Fruit fly (Drosophila melanogaster) whole organism, embryonic: ENCODE measurements around the gene Grip75.
A peak's percentile ranks its signal among the peaks of the same experiment; 100 is the strongest.

Source experiments
- BtbVII ChIP-seq: fragments of 200-800 bp; sonication (Bioruptor generic); optimal IDR thresholded peaks from 3 replicates; lab custom pipeline; 2017; ENCODE audit warnings: missing biosample characterization, mild to moderate bottlenecking, missing genetic modification characterization
- CG10565 ChIP-seq: fragments of 200-800 bp; sonication (Bioruptor generic); optimal IDR thresholded peaks from 3 replicates; lab custom pipeline; 2016; ENCODE audit warnings: missing biosample characterization, mild to moderate bottlenecking, missing genetic modification characterization
- CG11504 ChIP-seq: fragments of 200-800 bp; sonication (Bioruptor generic); optimal IDR thresholded peaks from 3 replicates; lab custom pipeline; 2019; ENCODE audit warnings: missing biosample characterization, mild to moderate bottlenecking, missing genetic modification characterization, moderate library complexity
- CG11695 ChIP-seq: fragments of 200-800 bp; sonication (Bioruptor generic); IDR thresholded peaks from 3 replicates; pipeline ENCODE4 v1.3.6; 2022; ENCODE audit warnings: missing biosample characterization, missing genetic modification characterization
- CG1529 ChIP-seq: fragments of 200-800 bp; sonication (Bioruptor generic); optimal IDR thresholded peaks from 3 replicates; lab custom pipeline; 2018; ENCODE audit warnings: missing biosample characterization, missing genetic modification characterization
- CG17829 ChIP-seq: fragments of 200-800 bp; optimal IDR thresholded peaks from 2 replicates; lab custom pipeline; 2019; ENCODE audit warnings: missing biosample characterization, mild to moderate bottlenecking, missing genetic modification characterization, moderate library complexity
- CG1832 ChIP-seq: fragments of 200-800 bp; sonication (Bioruptor generic); optimal IDR thresholded peaks from 2 replicates; lab custom pipeline; 2017; ENCODE audit warnings: missing biosample characterization, mild to moderate bottlenecking, missing genetic modification characterization, inconsistent platforms
- CG18476 ChIP-seq: fragments of 200-800 bp; sonication (Bioruptor generic); optimal IDR thresholded peaks from 2 replicates; lab custom pipeline; 2016; ENCODE audit warnings: missing biosample characterization, mild to moderate bottlenecking, missing genetic modification characterization
- CG2199 ChIP-seq: fragments of 200-800 bp; sonication (Bioruptor generic); IDR thresholded peaks from 3 replicates; pipeline ENCODE4 v1.3.6; 2022; ENCODE audit warnings: missing biosample characterization, missing genetic modification characterization
- CG31388 ChIP-seq: fragments of 200-800 bp; sonication (Bioruptor generic); optimal IDR thresholded peaks from 2 replicates; lab custom pipeline; 2016; ENCODE audit warnings: missing biosample characterization, missing genetic modification characterization
- CG31441 ChIP-seq: fragments of 200-800 bp; sonication (Bioruptor generic); IDR thresholded peaks from 2 replicates; pipeline ENCODE4 v1.3.6; 2022; ENCODE audit warnings: missing biosample characterization, missing genetic modification characterization
- CG32772 ChIP-seq: fragments of 200-800 bp; sonication (Bioruptor generic); IDR thresholded peaks from 2 replicates; pipeline ENCODE4 v1.3.6; 2022; ENCODE audit warnings: missing biosample characterization, missing genetic modification characterization
- CG3838 ChIP-seq: fragments of 200-800 bp; sonication (Bioruptor generic); optimal IDR thresholded peaks from 3 replicates; lab custom pipeline; 2016; ENCODE audit warnings: missing biosample characterization, missing genetic modification characterization
- CG4617 ChIP-seq: fragments of 200-800 bp; sonication (Bioruptor generic); optimal IDR thresholded peaks from 3 replicates; lab custom pipeline; 2016; ENCODE audit warnings: missing biosample characterization, missing genetic modification characterization, borderline replicate concordance
- CG4707 ChIP-seq: fragments of 200-800 bp; sonication (Bioruptor generic); optimal IDR thresholded peaks from 2 replicates; lab custom pipeline; 2018; ENCODE audit warnings: missing biosample characterization, mild to moderate bottlenecking, missing genetic modification characterization, moderate library complexity
- CG4730 ChIP-seq: fragments of 200-800 bp; sonication (Bioruptor generic); IDR thresholded peaks from 2 replicates; pipeline ENCODE4 v1.3.6; 2022; ENCODE audit warnings: missing biosample characterization, missing genetic modification characterization
- CG4854 ChIP-seq: fragments of 200-800 bp; sonication (Bioruptor generic); optimal IDR thresholded peaks from 2 replicates; lab custom pipeline; 2016; ENCODE audit warnings: missing biosample characterization, missing genetic modification characterization, inconsistent platforms
- CG5953 ChIP-seq: fragments of 200-800 bp; sonication (Bioruptor generic); IDR thresholded peaks from 2 replicates; pipeline ENCODE4 v1.3.6; 2022; ENCODE audit warnings: missing biosample characterization, missing genetic modification characterization
- Camta ChIP-seq: fragments of 200-800 bp; sonication (Bioruptor generic); optimal IDR thresholded peaks from 2 replicates; lab custom pipeline; 2016; ENCODE audit warnings: missing biosample characterization, missing genetic modification characterization
- CkIIα-i1 ChIP-seq: fragments of 200-800 bp; sonication (Bioruptor generic); IDR thresholded peaks from 2 replicates; pipeline ENCODE4 v1.3.6; 2022; ENCODE audit warnings: missing biosample characterization, missing genetic modification characterization
- Dp ChIP-seq: fragments of 200-800 bp; sonication (Bioruptor generic); optimal IDR thresholded peaks from 2 replicates; lab custom pipeline; 2018; ENCODE audit warnings: missing biosample characterization, mild to moderate bottlenecking, missing genetic modification characterization, moderate library complexity
- Fer3 ChIP-seq: fragments of 200-800 bp; sonication (Bioruptor generic); optimal IDR thresholded peaks from 2 replicates; lab custom pipeline; 2018; ENCODE audit warnings: missing biosample characterization, mild to moderate bottlenecking, missing genetic modification characterization, moderate library complexity
- HmgD ChIP-seq: fragments of 200-800 bp; sonication (Bioruptor generic); optimal IDR thresholded peaks from 3 replicates; lab custom pipeline; 2016; ENCODE audit warnings: missing biosample characterization, missing genetic modification characterization
- HmgZ ChIP-seq: fragments of 200-800 bp; sonication (Bioruptor generic); optimal IDR thresholded peaks from 2 replicates; lab custom pipeline; 2018; ENCODE audit warnings: missing biosample characterization, mild to moderate bottlenecking, missing genetic modification characterization
- Hmr ChIP-seq: fragments of 200-800 bp; sonication (Bioruptor generic); optimal IDR thresholded peaks from 3 replicates; lab custom pipeline; 2017; ENCODE audit warnings: mild to moderate bottlenecking, missing biosample characterization, missing genetic modification reagents, missing genetic modification characterization
- Jarid2 ChIP-seq: fragments of 200-800 bp; sonication (Bioruptor generic); optimal IDR thresholded peaks from 3 replicates; lab custom pipeline; 2017; ENCODE audit warnings: mild to moderate bottlenecking, missing biosample characterization, missing genetic modification reagents, missing genetic modification characterization
- Lhr ChIP-seq: fragments of 200-800 bp; sonication (Bioruptor generic); optimal IDR thresholded peaks from 3 replicates; lab custom pipeline; 2017; ENCODE audit warnings: mild to moderate bottlenecking, missing biosample characterization, missing genetic modification reagents, missing genetic modification characterization
- Lpt ChIP-seq: fragments of >200 bp; optimal IDR thresholded peaks from 2 replicates; lab custom pipeline; 2018; ENCODE audit warnings: missing biosample characterization, missing genetic modification characterization
- Mes4 ChIP-seq: fragments of 200-800 bp; sonication (Bioruptor generic); optimal IDR thresholded peaks from 2 replicates; lab custom pipeline; 2016; ENCODE audit warnings: missing biosample characterization, missing genetic modification characterization
- Scr ChIP-seq: fragments of 200-800 bp; sonication (Bioruptor generic); IDR thresholded peaks from 2 replicates; pipeline ENCODE4 v1.3.6; 2022; ENCODE audit warnings: missing biosample characterization, missing genetic modification characterization; ENCODE audit not compliant: partially characterized antibody
- aop ChIP-seq: fragments of 200-800 bp; sonication (Bioruptor generic); IDR thresholded peaks from 2 replicates; pipeline ENCODE4 v1.3.6; 2022; ENCODE audit warnings: missing biosample characterization, missing genetic modification characterization
- ap ChIP-seq: fragments of 200-800 bp; sonication (Bioruptor generic); IDR thresholded peaks from 2 replicates; pipeline ENCODE4 v1.3.6; 2022; ENCODE audit warnings: missing biosample characterization, missing genetic modification characterization
- ash1 ChIP-seq: fragments of 200-800 bp; sonication (Bioruptor generic); optimal IDR thresholded peaks from 2 replicates; lab custom pipeline; 2018; ENCODE audit warnings: missing biosample characterization, mild to moderate bottlenecking, missing genetic modification characterization
- bsh ChIP-seq, 2 experiments: fragments of 200-800 bp; sonication (Bioruptor generic); optimal IDR thresholded peaks; 2 replicates each; lab custom pipeline; 2017 to 2018; ENCODE audit warnings: mild to moderate bottlenecking in 2 of 2, missing biosample characterization in 2 of 2, missing genetic modification characterization in 2 of 2, moderate library complexity in 1 of 2
- da ChIP-seq: fragments of 200-800 bp; sonication (Bioruptor generic); optimal IDR thresholded peaks from 2 replicates; lab custom pipeline; 2016; ENCODE audit warnings: missing biosample characterization, missing genetic modification characterization
- danr ChIP-seq: fragments of 200-800 bp; sonication (Bioruptor generic); IDR thresholded peaks from 2 replicates; pipeline ENCODE4 v1.3.6; 2022; ENCODE audit warnings: missing biosample characterization, missing genetic modification characterization
- dati ChIP-seq: fragments of 200-800 bp; sonication (Bioruptor generic); IDR thresholded peaks from 2 replicates; pipeline ENCODE4 v1.3.6; 2022; ENCODE audit warnings: missing biosample characterization, missing genetic modification characterization
- eyg ChIP-seq: fragments of 200-800 bp; sonication (Bioruptor generic); optimal IDR thresholded peaks from 3 replicates; lab custom pipeline; 2016; ENCODE audit warnings: missing biosample characterization, missing genetic modification characterization
- gcm2 ChIP-seq: fragments of 200-800 bp; sonication (Bioruptor generic); optimal IDR thresholded peaks from 2 replicates; lab custom pipeline; 2016; ENCODE audit warnings: missing biosample characterization, missing genetic modification characterization
- gsb-n ChIP-seq: fragments of 200-800 bp; sonication (Bioruptor generic); optimal IDR thresholded peaks from 3 replicates; lab custom pipeline; 2018; ENCODE audit warnings: missing biosample characterization, mild to moderate bottlenecking, missing genetic modification characterization
- ham ChIP-seq: fragments of 200-800 bp; sonication (Bioruptor generic); IDR thresholded peaks from 2 replicates; pipeline ENCODE4 v1.3.6; 2022; ENCODE audit warnings: missing biosample characterization, missing genetic modification characterization
- hb ChIP-seq: fragments of 200-800 bp; sonication (Bioruptor generic); IDR thresholded peaks from 3 replicates; pipeline ENCODE4 v1.3.6; 2022; ENCODE audit warnings: missing biosample characterization, missing genetic modification characterization; ENCODE audit not compliant: partially characterized antibody
- insv ChIP-seq, 2 experiments: fragments of 200-800 bp; sonication (Bioruptor generic); optimal IDR thresholded peaks; 3 replicates each; lab custom pipeline; 2016 to 2018; ENCODE audit warnings: missing biosample characterization in 2 of 2, missing genetic modification characterization in 2 of 2
- ken ChIP-seq: fragments of 200-800 bp; sonication (Bioruptor generic); IDR thresholded peaks from 3 replicates; pipeline ENCODE4 v1.3.6; 2022; ENCODE audit warnings: missing biosample characterization, missing genetic modification characterization
- kni ChIP-seq: fragments of 200-800 bp; sonication (Bioruptor generic); optimal IDR thresholded peaks from 3 replicates; lab custom pipeline; 2017; ENCODE audit warnings: mild to moderate bottlenecking, missing biosample characterization, missing genetic modification reagents, missing genetic modification characterization
- luna ChIP-seq: fragments of 200-800 bp; sonication (Bioruptor generic); optimal IDR thresholded peaks from 2 replicates; lab custom pipeline; 2016; ENCODE audit warnings: missing biosample characterization, missing genetic modification characterization
- pb ChIP-seq: fragments of 200-800 bp; sonication (Bioruptor generic); optimal IDR thresholded peaks from 3 replicates; lab custom pipeline; 2016; ENCODE audit warnings: missing biosample characterization, missing genetic modification characterization
- sc ChIP-seq, 3 experiments: fragments of >200 bp in 2 of 3; fragments of 200-800 bp in 1 of 3; sonication (Bioruptor generic) in 1 of 3; optimal IDR thresholded peaks; 2 replicates in 2 of 3; 3 replicates in 1 of 3; lab custom pipeline; 2017; ENCODE audit warnings: mild to moderate bottlenecking in 1 of 3, missing biosample characterization in 1 of 3, missing genetic modification characterization in 1 of 3, missing genetic modification reagents in 1 of 3
- shn ChIP-seq: fragments of 200-800 bp; sonication (Bioruptor generic); optimal IDR thresholded peaks from 3 replicates; lab custom pipeline; 2016; ENCODE audit warnings: missing biosample characterization, missing genetic modification characterization
- stwl ChIP-seq: fragments of 200-800 bp; sonication (Bioruptor generic); optimal IDR thresholded peaks from 3 replicates; lab custom pipeline; 2018; ENCODE audit warnings: missing biosample characterization, mild to moderate bottlenecking, missing genetic modification characterization, moderate library complexity
- tgo ChIP-seq: fragments of 200-800 bp; sonication (Bioruptor generic); IDR thresholded peaks from 3 replicates; pipeline ENCODE4 v1.3.6; 2022; ENCODE audit warnings: missing biosample characterization, missing genetic modification characterization

Grip75 gene

dm6 chr2L:10474268-10474678 is 8.8 kb upstream of the Grip75 start, which contains the start of gene RluA-1 (continued):
- TF ChIP-seq Hmr (GFP tag; lab: Kevin White, UChicago) (peak; percentile 99), CG32772 (GFP tag; lab: Robert Waterston, UW) (peak; percentile 99), Fer3 (peak; percentile 99), ash1 (GFP tag; lab: Kevin White, UChicago) (peak; percentile 87), CG11504 (tag; lab: Kevin White, UChicago) (peak; percentile 96), gsb-n (peak; percentile 100), tgo (GFP tag; lab: Robert Waterston, UW) (peak; percentile 100), HmgZ (tag; lab: Kevin White, UChicago) (peak; percentile 99), CG4730 (GFP tag; lab: Robert Waterston, UW) (peak; percentile 99), Scr (GFP tag; lab: Robert Waterston, UW) (peak; percentile 53), CG4854 (GFP tag; lab: Kevin White, UChicago) (peak; percentile 97), pb (GFP tag; lab: Kevin White, UChicago) (peak; percentile 71), CG10565 (GFP tag; lab: Kevin White, UChicago) (peak; percentile 96), da (GFP tag; lab: Kevin White, UChicago) (peak; percentile 84), shn (GFP tag; lab: Kevin White, UChicago) (peak; percentile 84), ap (GFP tag; lab: Robert Waterston, UW) (peak; percentile 91), ham (GFP tag; lab: Robert Waterston, UW) (peak; percentile 96), hb (GFP tag; lab: Robert Waterston, UW) (peak; percentile 75), Lhr (GFP tag; lab: Kevin White, UChicago) (peak; percentile 98), bsh (GFP tag; optimal IDR thresholded peaks at IDR 0.05; lab: Kevin White, UChicago) (peak; percentile 94 to 100), CG4617 (peak; percentile 99), CG31441 (GFP tag; lab: Robert Waterston, UW) (peak; percentile 99), Camta (GFP tag; lab: Kevin White, UChicago) (peak; percentile 78), Jarid2 (GFP tag; lab: Kevin White, UChicago) (peak; percentile 94), eyg (GFP tag; lab: Kevin White, UChicago) (peak; percentile 79), kni (GFP tag; lab: Kevin White, UChicago) (peak; percentile 94), CG31388 (GFP tag; lab: Kevin White, UChicago) (peak; percentile 98), CG18476 (peak; percentile 98), BtbVII (GFP tag; lab: Kevin White, UChicago) (peak; percentile 99), dati (GFP tag; lab: Robert Waterston, UW) (peak; percentile 98), luna (GFP tag; lab: Kevin White, UChicago) (no peak), CG4707 (GFP tag; lab: Kevin White, UChicago) (peak; percentile 99), insv (GFP tag; optimal IDR thresholded peaks at IDR 0.05; lab: Kevin White, UChicago) (peak; percentile 41 to 82), CkIIα-i1 (GFP tag; lab: Robert Waterston, UW) (no peak), Mes4 (GFP tag; lab: Kevin White, UChicago) (peak; percentile 91), CG17829 (tag; lab: Kevin White, UChicago) (peak; percentile 100), ken (GFP tag; lab: Robert Waterston, UW) (peak; percentile 99), CG5953 (GFP tag; lab: Robert Waterston, UW) (peak; percentile 96), gcm2 (GFP tag; lab: Kevin White, UChicago) (peak; percentile 98), Lpt (no peak), CG2199 (GFP tag; lab: Robert Waterston, UW) (peak; percentile 100), sc (optimal IDR thresholded peaks at IDR 0.05; lab: Kevin White, UChicago) (no peak), sc (GFP tag; optimal IDR thresholded peaks at IDR 0.05; lab: Kevin White, UChicago) (peak; percentile 99), danr (GFP tag; lab: Robert Waterston, UW) (peak; percentile 96), stwl (tag; lab: Kevin White, UChicago) (peak; percentile 98), HmgD (GFP tag; lab: Kevin White, UChicago) (peak; percentile 53), Dp (GFP tag; lab: Kevin White, UChicago) (peak; percentile 50), CG11695 (GFP tag; lab: Robert Waterston, UW) (peak; percentile 99), aop (GFP tag; lab: Robert Waterston, UW) (peak; percentile 90), CG3838 (GFP tag; lab: Kevin White, UChicago) (peak; percentile 96), CG1529 (peak; percentile 99), CG1832 (GFP tag; lab: Kevin White, UChicago) (no peak)
